Worm (Caenorhabditis elegans) whole organism, midembryonic: ENCODE measurements around the gene C17H12.12.

Source experiments
- T22C8.4 ChIP-seq: fragments of 200-800 bp; sonication (Bioruptor generic); IDR thresholded peaks from 2 replicates; pipeline ENCODE4 v1.3.6; 2022; ENCODE audit warnings: missing genetic modification characterization, missing compliant biosample characterization
- cog-1 ChIP-seq: sonication (generic microtip); optimal IDR thresholded peaks from 2 replicates; lab custom pipeline; 2016; ENCODE audit warnings: missing genetic modification characterization, missing compliant biosample characterization
- flt-1 ChIP-seq: fragments of 200-800 bp; sonication (Bioruptor generic); IDR thresholded peaks from 2 replicates; pipeline ENCODE4 v1.3.6; 2022; ENCODE audit warnings: missing genetic modification characterization, missing compliant biosample characterization
- ref-1 ChIP-seq: fragments of 200-800 bp; sonication (Bioruptor generic); conservative IDR thresholded peaks from 2 replicates; pipeline ENCODE4 v1.3.6; 2022; ENCODE audit warnings: missing genetic modification reagents, missing genetic modification characterization, missing compliant biosample characterization
- ztf-29 ChIP-seq: fragments of 200-800 bp; sonication (Bioruptor generic); IDR thresholded peaks from 2 replicates; pipeline ENCODE4 v1.3.6; 2022; ENCODE audit warnings: missing genetic modification reagents, missing genetic modification characterization, missing compliant biosample characterization

ce11 chrIV:6817554-6817953, 21.8 kb downstream of the C17H12.12 start, which contains the start of gene C17H12.5:
- TF ChIP-seq T22C8.4: no peak
- TF ChIP-seq ref-1: no peak
- TF ChIP-seq ztf-29 (GFP tag; lab: Robert Waterston, UW): no peak
- TF ChIP-seq flt-1: no peak
- no peak for TF ChIP-seq cog-1
